Worm (Caenorhabditis elegans) whole organism, late embryonic: ENCODE measurements around the gene EEED8.2.

Experiments
- ceh-30 ChIP-seq: fragments of 150-350 bp; optimal IDR thresholded peaks from 2 replicates; lab custom pipeline; 2014; ENCODE audit warnings: missing biosample characterization, missing genetic modification characterization
- npax-4 ChIP-seq: sonication (generic microtip); optimal IDR thresholded peaks from 2 replicates; lab custom pipeline; 2016; ENCODE audit warnings: missing genetic modification characterization, missing compliant biosample characterization
- pqm-1 ChIP-seq: sonication (generic microtip); optimal IDR thresholded peaks from 2 replicates; lab custom pipeline; 2016; ENCODE audit warnings: missing genetic modification characterization, missing compliant biosample characterization
- sox-4 ChIP-seq: sonication (generic microtip); optimal IDR thresholded peaks from 2 replicates; lab custom pipeline; 2017; ENCODE audit warnings: mild to moderate bottlenecking, missing genetic modification characterization, inconsistent platforms, missing compliant biosample characterization
- unc-86 ChIP-seq: sonication (generic microtip); optimal IDR thresholded peaks from 2 replicates; lab custom pipeline; 2016; ENCODE audit warnings: missing genetic modification characterization, missing compliant biosample characterization
- ztf-16 ChIP-seq: sonication (generic microtip); optimal IDR thresholded peaks from 2 replicates; lab custom pipeline; 2017; ENCODE audit warnings: missing genetic modification characterization, missing compliant biosample characterization

- no peak for TF ChIP-seq ztf-16 (tag; lab: Kevin White, UChicago)
- no peak for TF ChIP-seq ceh-30 (tag; lab: Kevin White, UChicago)
- no peak for TF ChIP-seq pqm-1 (tag; lab: Kevin White, UChicago)
- no peak for TF ChIP-seq sox-4 (tag; lab: Kevin White, UChicago)
- no peak for TF ChIP-seq unc-86
- TF ChIP-seq npax-4 (tag; lab: Kevin White, UChicago), result no peak
Measured at ce11 chrII:5459534-5459933, 43.0 kb downstream of the EEED8.2 start.
